Fruit fly (Drosophila melanogaster): Measurements from ENCODE around the gene tnc.

The tnc gene

dm6 chr3R:24938049-24938448, 46.1 kb upstream of the tnc start, which contains the start of gene Osbp (continued):
- peak; percentile 94 for TF ChIP-seq Dref (GFP tag; IDR thresholded peaks at IDR 0.05)
- TF ChIP-seq CG3838 (GFP tag; optimal IDR thresholded peaks at IDR 0.05): no peak
- peak; percentile 61 for TF ChIP-seq trem (tag; optimal IDR thresholded peaks at IDR 0.05)
- no peak for TF ChIP-seq Ssrp (tag; optimal IDR thresholded peaks at IDR 0.05)
- TF ChIP-seq E2f2 (GFP tag; IDR thresholded peaks at IDR 0.05): peak; percentile 88
- TF ChIP-seq CG10431 (GFP tag; optimal IDR thresholded peaks at IDR 0.05): no peak
- TF ChIP-seq CG13287 (GFP tag; IDR thresholded peaks at IDR 0.05; ENCODE audit: partially characterized antibody): peak; percentile 73

dm6 chr3R:24944920-24945853, 39.0 kb upstream of the tnc start, which contains the start of the genes ssh and Nmnat:
Gene ssh (minus strand): TSS chr3R:24944956.
Gene Nmnat (plus strand): TSS chr3R:24945237.
- TF ChIP-seq E2f2 (GFP tag; IDR thresholded peaks at IDR 0.05) (peak; percentile 32), pfk (GFP tag; optimal IDR thresholded peaks at IDR 0.05) (no peak), Doc2 (GFP tag; IDR thresholded peaks at IDR 0.05) (no peak), org-1 (GFP tag; optimal IDR thresholded peaks at IDR 0.05) (no peak), CG4730 (GFP tag; IDR thresholded peaks at IDR 0.05) (no peak), dmrt99B (tag; optimal IDR thresholded peaks at IDR 0.05) (no peak), Trl (optimal IDR thresholded peaks at IDR 0.05) (no peak), Trl (GFP tag; optimal IDR thresholded peaks at IDR 0.05) (no peak), jumu (GFP tag; optimal IDR thresholded peaks at IDR 0.05) (peak; percentile 52), fu2 (GFP tag; optimal IDR thresholded peaks at IDR 0.05) (no peak), zen (tag; optimal IDR thresholded peaks at IDR 0.05) (peak; percentile 56), caup (GFP tag; optimal IDR thresholded peaks at IDR 0.05; ENCODE audit: severe bottlenecking) (peak; percentile 16), bigmax (GFP tag; optimal IDR thresholded peaks at IDR 0.05) (no peak), cato (GFP tag; optimal IDR thresholded peaks at IDR 0.05; ENCODE audit: borderline replicate concordance) (no peak), CG10565 (GFP tag; optimal IDR thresholded peaks at IDR 0.05) (no peak), Lim3 (GFP tag; IDR thresholded peaks at IDR 0.05) (no peak), tll (GFP tag; optimal IDR thresholded peaks at IDR 0.05) (peak; percentile 85 to 89), sug (tag; optimal IDR thresholded peaks at IDR 0.05) (peak; percentile 61), Doc3 (GFP tag; IDR thresholded peaks at IDR 0.05; ENCODE audit: partially characterized antibody) (peak; percentile 86), ind (GFP tag; optimal IDR thresholded peaks at IDR 0.05) (peak; percentile 2), CG3847 (GFP tag; IDR thresholded peaks at IDR 0.05) (peak; percentile 30; the same call in 1 of the 2 replicates), Elba2 (GFP tag; optimal IDR thresholded peaks at IDR 0.05) (peak; percentile 79), CG1792 (GFP tag; optimal IDR thresholded peaks at IDR 0.05) (no peak), CG9437 (GFP tag; optimal IDR thresholded peaks at IDR 0.05) (peak; percentile 21), B-H1 (GFP tag; IDR thresholded peaks at IDR 0.05) (no peak), slp2 (GFP tag; optimal IDR thresholded peaks at IDR 0.05) (peak; percentile 2), CG11695 (GFP tag; IDR thresholded peaks at IDR 0.05) (no peak), Dip2 (GFP tag; IDR thresholded peaks at IDR 0.05) (no peak), Hr3 (GFP tag; optimal IDR thresholded peaks at IDR 0.05) (peak; percentile 22), Max (GFP tag; optimal IDR thresholded peaks at IDR 0.05) (peak; percentile 48), CG9609 (GFP tag; optimal IDR thresholded peaks at IDR 0.05) (peak; percentile 9), slbo (GFP tag; IDR thresholded peaks at IDR 0.05) (peak; percentile 52), pho (GFP tag; optimal IDR thresholded peaks at IDR 0.05) (peak; percentile 41), btn (GFP tag; optimal IDR thresholded peaks at IDR 0.05) (no peak), Optix (GFP tag; IDR thresholded peaks at IDR 0.05) (no peak), CG30403 (GFP tag; optimal IDR thresholded peaks at IDR 0.05) (peak; percentile 57), HLH54F (GFP tag; optimal IDR thresholded peaks at IDR 0.05) (peak; percentile 70), phol (tag; optimal IDR thresholded peaks at IDR 0.05) (peak; percentile 100), ab (GFP tag; optimal IDR thresholded peaks at IDR 0.05) (no peak), CG2129 (GFP tag; IDR thresholded peaks at IDR 0.05; ENCODE audit: partially characterized antibody) (peak; percentile 69), CG18619 (GFP tag; optimal IDR thresholded peaks at IDR 0.05) (peak; percentile 26), pnt (GFP tag; optimal IDR thresholded peaks at IDR 0.05) (no peak)
